Fruit fly (Drosophila melanogaster) whole organism, embryonic: ENCODE data around the gene Cad74A.

Experiments used
- C15 ChIP-seq: fragments of 200-800 bp; sonication (Bioruptor generic); IDR thresholded peaks from 3 replicates; pipeline ENCODE4 v1.3.6; 2022; ENCODE audit warnings: missing biosample characterization, missing genetic modification characterization
- CG12299 ChIP-seq: fragments of 200-800 bp; sonication (Bioruptor generic); optimal IDR thresholded peaks from 2 replicates; lab custom pipeline; 2018; ENCODE audit warnings: missing biosample characterization, mild to moderate bottlenecking, missing genetic modification characterization
- CG12659 ChIP-seq: fragments of 200-800 bp; sonication (Bioruptor generic); optimal IDR thresholded peaks from 3 replicates; lab custom pipeline; 2017; ENCODE audit warnings: mild to moderate bottlenecking, missing biosample characterization, missing genetic modification reagents, missing genetic modification characterization
- CG12744 ChIP-seq: fragments of 200-800 bp; sonication (Bioruptor generic); optimal IDR thresholded peaks from 2 replicates; lab custom pipeline; 2016; ENCODE audit warnings: missing biosample characterization, missing genetic modification characterization
- CG12769 ChIP-seq: fragments of 200-800 bp; sonication (Bioruptor generic); optimal IDR thresholded peaks from 2 replicates; lab custom pipeline; 2019; ENCODE audit warnings: missing biosample characterization, mild to moderate bottlenecking, missing genetic modification characterization, moderate library complexity
- CG13287 ChIP-seq: fragments of 200-800 bp; sonication (Bioruptor generic); IDR thresholded peaks from 2 replicates; pipeline ENCODE4 v1.3.6; 2022; ENCODE audit warnings: missing biosample characterization, missing genetic modification characterization; ENCODE audit not compliant: partially characterized antibody
- CG14710 ChIP-seq: fragments of 200-800 bp; sonication (Bioruptor generic); optimal IDR thresholded peaks from 3 replicates; lab custom pipeline; 2019; ENCODE audit warnings: missing biosample characterization, mild to moderate bottlenecking, missing genetic modification characterization, moderate library complexity
- CG15514 ChIP-seq: fragments of 200-800 bp; sonication (Bioruptor generic); optimal IDR thresholded peaks from 3 replicates; lab custom pipeline; 2017; ENCODE audit warnings: missing biosample characterization, missing genetic modification characterization, mild to moderate bottlenecking, moderate library complexity, missing genetic modification reagents
- CG1603 ChIP-seq: fragments of 200-800 bp; sonication (Bioruptor generic); optimal IDR thresholded peaks from 2 replicates; lab custom pipeline; 2019; ENCODE audit warnings: missing biosample characterization, mild to moderate bottlenecking, missing genetic modification characterization, moderate library complexity
- CG17361 ChIP-seq: fragments of 200-800 bp; sonication (Bioruptor generic); IDR thresholded peaks from 3 replicates; pipeline ENCODE4 v1.3.6; 2022; ENCODE audit warnings: missing biosample characterization, missing genetic modification characterization
- CG17912 ChIP-seq: fragments of 200-800 bp; sonication (Bioruptor generic); optimal IDR thresholded peaks from 2 replicates; lab custom pipeline; 2018; ENCODE audit warnings: missing biosample characterization, mild to moderate bottlenecking, missing genetic modification characterization
- CG18476 ChIP-seq: fragments of 200-800 bp; sonication (Bioruptor generic); optimal IDR thresholded peaks from 2 replicates; lab custom pipeline; 2016; ENCODE audit warnings: missing biosample characterization, mild to moderate bottlenecking, missing genetic modification characterization
- CG2116 ChIP-seq: fragments of 200-800 bp; sonication (Bioruptor generic); optimal IDR thresholded peaks from 3 replicates; lab custom pipeline; 2018; ENCODE audit warnings: missing biosample characterization, mild to moderate bottlenecking, missing genetic modification characterization
- CG3065 ChIP-seq: fragments of 200-800 bp; sonication (Bioruptor generic); optimal IDR thresholded peaks from 2 replicates; lab custom pipeline; 2016; ENCODE audit warnings: missing biosample characterization, missing genetic modification characterization
- CG31441 ChIP-seq: fragments of 200-800 bp; sonication (Bioruptor generic); IDR thresholded peaks from 2 replicates; pipeline ENCODE4 v1.3.6; 2022; ENCODE audit warnings: missing biosample characterization, missing genetic modification characterization
- CG34422 ChIP-seq: fragments of 200-800 bp; sonication (Bioruptor generic); IDR thresholded peaks from 3 replicates; pipeline ENCODE4 v1.3.6; 2022; ENCODE audit warnings: missing biosample characterization, missing genetic modification characterization
- CG6689 ChIP-seq: fragments of 200-800 bp; sonication (Bioruptor generic); IDR thresholded peaks from 2 replicates; pipeline ENCODE4 v1.3.6; 2022; ENCODE audit warnings: missing biosample characterization, missing genetic modification characterization
- CG7963 ChIP-seq: fragments of 200-800 bp; sonication (Bioruptor generic); IDR thresholded peaks from 3 replicates; pipeline ENCODE4 v1.3.6; 2022; ENCODE audit warnings: missing biosample characterization, missing genetic modification characterization; ENCODE audit not compliant: partially characterized antibody
- CG9932 ChIP-seq: fragments of 200-800 bp; sonication (Bioruptor generic); IDR thresholded peaks from 2 replicates; pipeline ENCODE4 v1.3.6; 2022; ENCODE audit warnings: missing biosample characterization, missing genetic modification characterization
- D ChIP-seq, 2 experiments: fragments of 200-800 bp in 1 of 2; fragments of >200 bp in 1 of 2; sonication (Bioruptor generic) in 1 of 2; optimal IDR thresholded peaks; 2 replicates in 1 of 2; 3 replicates in 1 of 2; lab custom pipeline; 2017; ENCODE audit warnings: mild to moderate bottlenecking in 1 of 2, missing biosample characterization in 1 of 2, missing genetic modification characterization in 1 of 2, missing genetic modification reagents in 1 of 2
- Dll ChIP-seq: fragments of 200-800 bp; sonication (Bioruptor generic); IDR thresholded peaks from 4 replicates; pipeline ENCODE4 v1.3.6; 2022; ENCODE audit warnings: missing biosample characterization, missing genetic modification characterization; ENCODE audit not compliant: partially characterized antibody
- E2f1 ChIP-seq: fragments of 200-800 bp; sonication (Bioruptor generic); IDR thresholded peaks from 2 replicates; pipeline ENCODE4 v1.3.6; 2022; ENCODE audit warnings: missing biosample characterization, missing genetic modification characterization
- Hmr ChIP-seq: fragments of 200-800 bp; sonication (Bioruptor generic); optimal IDR thresholded peaks from 3 replicates; lab custom pipeline; 2017; ENCODE audit warnings: mild to moderate bottlenecking, missing biosample characterization, missing genetic modification reagents, missing genetic modification characterization
- Lim3 ChIP-seq: fragments of 200-800 bp; sonication (Bioruptor generic); IDR thresholded peaks from 2 replicates; pipeline ENCODE4 v1.3.6; 2022; ENCODE audit warnings: missing biosample characterization, missing genetic modification characterization
- Poxn ChIP-seq: fragments of 200-800 bp; sonication (Bioruptor generic); IDR thresholded peaks from 2 replicates; pipeline ENCODE4 v1.3.6; 2022; ENCODE audit warnings: missing biosample characterization, missing genetic modification characterization
- Sin3A ChIP-seq: fragments of >200 bp; optimal IDR thresholded peaks from 2 replicates; lab custom pipeline; 2018
- Sry-δ ChIP-seq: fragments of 200-800 bp; sonication (Bioruptor generic); optimal IDR thresholded peaks from 2 replicates; lab custom pipeline; 2016; ENCODE audit warnings: missing biosample characterization, missing genetic modification characterization
- al ChIP-seq: fragments of 200-800 bp; sonication (Bioruptor generic); IDR thresholded peaks from 2 replicates; pipeline ENCODE4 v1.3.6; 2022; ENCODE audit warnings: missing biosample characterization, missing genetic modification characterization
- bigmax ChIP-seq: fragments of 200-800 bp; sonication (Bioruptor generic); optimal IDR thresholded peaks from 2 replicates; lab custom pipeline; 2018; ENCODE audit warnings: missing biosample characterization, mild to moderate bottlenecking, missing genetic modification characterization
- chinmo ChIP-seq: fragments of 200-800 bp; sonication (Bioruptor generic); IDR thresholded peaks from 4 replicates; pipeline ENCODE4 v1.3.6; 2022; ENCODE audit warnings: missing biosample characterization, missing genetic modification characterization; ENCODE audit not compliant: partially characterized antibody
- crp ChIP-seq, 2 experiments: fragments of 200-800 bp; sonication (Bioruptor generic); optimal IDR thresholded peaks; 2 replicates in 1 of 2; 3 replicates in 1 of 2; lab custom pipeline; 2017; ENCODE audit warnings: missing biosample characterization in 2 of 2, missing genetic modification characterization in 2 of 2, mild to moderate bottlenecking in 1 of 2, moderate library complexity in 1 of 2
- dati ChIP-seq: fragments of 200-800 bp; sonication (Bioruptor generic); IDR thresholded peaks from 2 replicates; pipeline ENCODE4 v1.3.6; 2022; ENCODE audit warnings: missing biosample characterization, missing genetic modification characterization
- disco-r ChIP-seq: fragments of 200-800 bp; sonication (Bioruptor generic); optimal IDR thresholded peaks from 2 replicates; lab custom pipeline; 2016; ENCODE audit warnings: missing biosample characterization, missing genetic modification characterization
- eve ChIP-seq, 2 experiments: fragments of >200 bp; optimal IDR thresholded peaks; 2 replicates each; lab custom pipeline; 2017; ENCODE audit warnings: missing biosample characterization in 2 of 2, missing genetic modification characterization in 2 of 2
- fu2 ChIP-seq: fragments of 200-800 bp; sonication (Bioruptor generic); optimal IDR thresholded peaks from 2 replicates; lab custom pipeline; 2016; ENCODE audit warnings: missing biosample characterization, missing genetic modification characterization
- hkb ChIP-seq, 2 experiments: fragments of 200-800 bp in 1 of 2; fragments of >200 bp in 1 of 2; sonication (Bioruptor generic) in 1 of 2; IDR thresholded peaks in 1 of 2; optimal IDR thresholded peaks in 1 of 2; 2 replicates each; pipeline versions ENCODE4 v1.3.6 to Lab custom; 2017 to 2022; ENCODE audit warnings: missing biosample characterization in 1 of 2, missing genetic modification characterization in 1 of 2
- pan ChIP-seq, 4 experiments: fragments of >200 bp in 3 of 4; fragments of 200-800 bp in 1 of 4; sonication (Bioruptor generic) in 1 of 4; optimal IDR thresholded peaks in 3 of 4; IDR thresholded peaks in 1 of 4; 2 replicates each; pipeline versions ENCODE4 v1.3.6 to Lab custom; 2017 to 2022; ENCODE audit warnings: missing biosample characterization in 2 of 4, missing genetic modification characterization in 2 of 4, mixed read lengths in 1 of 4
- phol ChIP-seq: fragments of 200-800 bp; sonication (Bioruptor generic); optimal IDR thresholded peaks from 3 replicates; lab custom pipeline; 2018; ENCODE audit warnings: missing biosample characterization, mild to moderate bottlenecking, missing genetic modification characterization, moderate library complexity
- pita ChIP-seq: fragments of 200-800 bp; sonication (Bioruptor generic); optimal IDR thresholded peaks from 2 replicates; lab custom pipeline; 2017; ENCODE audit warnings: missing biosample characterization, mild to moderate bottlenecking, missing genetic modification characterization
- stwl ChIP-seq: fragments of 200-800 bp; sonication (Bioruptor generic); optimal IDR thresholded peaks from 3 replicates; lab custom pipeline; 2018; ENCODE audit warnings: missing biosample characterization, mild to moderate bottlenecking, missing genetic modification characterization, moderate library complexity
- tll ChIP-seq, 2 experiments: fragments of 200-800 bp in 1 of 2; fragments of >200 bp in 1 of 2; sonication (Bioruptor generic) in 1 of 2; optimal IDR thresholded peaks; 2 replicates each; lab custom pipeline; 2017 to 2019; ENCODE audit warnings: missing biosample characterization in 2 of 2, missing genetic modification characterization in 2 of 2, mild to moderate bottlenecking in 1 of 2, moderate library complexity in 1 of 2
- zen ChIP-seq: fragments of 200-800 bp; sonication (Bioruptor generic); optimal IDR thresholded peaks from 3 replicates; lab custom pipeline; 2018; ENCODE audit warnings: missing biosample characterization, mild to moderate bottlenecking, missing genetic modification characterization, moderate library complexity
- zf30C ChIP-seq: fragments of 200-800 bp; sonication (Bioruptor generic); optimal IDR thresholded peaks from 3 replicates; lab custom pipeline; 2018; ENCODE audit warnings: missing biosample characterization, mild to moderate bottlenecking, missing genetic modification characterization

Cad74A gene

dm6 chr3L:17339122-17339521 is 40.2 kb downstream of the Cad74A start, which contains the start of gene CG6479 (continued):
- TF ChIP-seq CG6689 (GFP tag; lab: Robert Waterston, UW), result no peak
- peak; percentile 36 for TF ChIP-seq Hmr
- peak; percentile 78 for TF ChIP-seq pita (GFP tag; lab: Kevin White, UChicago)
- peak; percentile 3 for TF ChIP-seq bigmax (GFP tag; lab: Kevin White, UChicago)
- TF ChIP-seq CG9932 (GFP tag; lab: Robert Waterston, UW), result peak; percentile 14; the same call in 1 of the 2 replicates
- TF ChIP-seq CG12659 (GFP tag; lab: Kevin White, UChicago), result peak; percentile 36
- TF ChIP-seq CG18476, result no peak
- TF ChIP-seq disco-r (GFP tag; lab: Kevin White, UChicago), result no peak
- TF ChIP-seq Sry-δ (GFP tag; lab: Kevin White, UChicago), result peak; percentile 61
- TF ChIP-seq Dll (GFP tag; lab: Robert Waterston, UW), result peak; percentile 59; the same call in 3 of the 4 replicates
- TF ChIP-seq C15, result no peak
- no peak for TF ChIP-seq CG12769 (tag; lab: Kevin White, UChicago)
- peak; percentile 38 for TF ChIP-seq CG15514 (GFP tag; lab: Kevin White, UChicago)
- peak; percentile 49 for TF ChIP-seq phol (tag; lab: Kevin White, UChicago)
- TF ChIP-seq E2f1 (GFP tag; lab: Robert Waterston, UW), result peak; percentile 15; the same call in 1 of the 2 replicates
- peak; percentile 60 for TF ChIP-seq CG1603 (tag; lab: Kevin White, UChicago)
- TF ChIP-seq Sin3A (lab: Kevin White, UChicago), result peak; percentile 8
- TF ChIP-seq CG2116 (GFP tag; lab: Kevin White, UChicago), result peak; percentile 9
- TF ChIP-seq CG31441 (GFP tag; lab: Robert Waterston, UW), result 0 out of 2 replicates have a peak, but pooled peaks have one; percentile 10
- TF ChIP-seq zen, result peak; percentile 13
- TF ChIP-seq CG34422, result 0 out of 3 replicates have a peak, but pooled peaks have one; percentile 15
- no peak for TF ChIP-seq CG7963 (GFP tag; lab: Robert Waterston, UW)
- peak; percentile 65; the same call in 1 of the 2 replicates for TF ChIP-seq CG13287 (GFP tag; lab: Robert Waterston, UW)
- no peak for TF ChIP-seq zf30C (GFP tag; lab: Kevin White, UChicago)
- TF ChIP-seq stwl (tag; lab: Kevin White, UChicago), result peak; percentile 64

DNA sequence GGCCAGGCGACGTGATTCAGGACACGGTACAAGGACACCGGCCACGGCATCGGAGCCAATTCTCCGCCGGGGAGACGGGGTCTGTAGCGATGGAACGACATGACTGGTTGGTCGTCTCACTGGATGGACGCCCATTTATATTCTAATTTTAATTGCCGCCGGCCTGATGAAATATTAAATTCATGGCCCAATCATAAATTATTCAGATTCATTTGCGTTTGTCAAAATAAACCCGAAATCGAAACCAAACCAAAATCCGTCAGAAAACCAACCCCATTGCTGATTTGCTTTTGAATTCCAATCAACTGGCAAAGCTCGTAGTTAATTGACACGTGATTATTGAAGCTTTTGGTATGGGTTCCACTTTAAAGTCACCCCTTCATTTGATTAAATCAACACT is 50.3 kb downstream of the Cad74A start, which contains the start of gene Or74a:
TSS of gene Or74a (minus strand) at position 101 of the 400 bp plus-strand sequence.
- TF ChIP-seq CG9932 (GFP tag; lab: Robert Waterston, UW) (no peak), tll (GFP tag; optimal IDR thresholded peaks at IDR 0.05; lab: Kevin White, UChicago) (no peak), CG17361 (GFP tag; lab: Robert Waterston, UW) (no peak), crp (GFP tag; optimal IDR thresholded peaks at IDR 0.05; lab: Kevin White, UChicago) (no peak)
- TF ChIP-seq, all 482 proteins: peak for 0

- TF ChIP-seq eve (GFP tag; optimal IDR thresholded peaks at IDR 0.05; lab: Kevin White, UChicago) (no peak), CG14710 (no peak), D (optimal IDR thresholded peaks at IDR 0.05; lab: Kevin White, UChicago) (no peak), D (GFP tag; optimal IDR thresholded peaks at IDR 0.05; lab: Kevin White, UChicago) (no peak)
- TF ChIP-seq, all 482 proteins: peak for 0
Measured at dm6 chr3L:17325418-17325817, 53.9 kb downstream of the Cad74A start, which contains the start of gene CG13725. Gene CG13725, minus strand, starts transcription at chr3L:17325518.

- TF ChIP-seq hkb (optimal IDR thresholded peaks at IDR 0.05; lab: Kevin White, UChicago), result no peak
- no peak for TF ChIP-seq hkb (GFP tag; IDR thresholded peaks at IDR 0.05; lab: Robert Waterston, UW)
- no peak for TF ChIP-seq dati (GFP tag; lab: Robert Waterston, UW)
- no peak for TF ChIP-seq Lim3 (GFP tag; lab: Robert Waterston, UW)
- no peak for TF ChIP-seq fu2 (GFP tag; lab: Kevin White, UChicago)
- TF ChIP-seq CG3065 (GFP tag; lab: Kevin White, UChicago), result no peak
- TF ChIP-seq al (GFP tag; lab: Robert Waterston, UW), result no peak
- TF ChIP-seq pan (optimal IDR thresholded peaks at IDR 0.05; lab: Kevin White, UChicago), result no peak
- no peak for TF ChIP-seq pan (GFP tag; optimal IDR thresholded peaks at IDR 0.05 in 1 of 2, IDR thresholded peaks at IDR 0.05 in 1 of 2)
- no peak for TF ChIP-seq CG17912 (GFP tag; lab: Kevin White, UChicago)
- no peak for TF ChIP-seq CG12299 (tag; lab: Kevin White, UChicago)
- TF ChIP-seq CG12744 (GFP tag; lab: Kevin White, UChicago), result no peak
- no peak for TF ChIP-seq chinmo (GFP tag; lab: Robert Waterston, UW)
- no peak for TF ChIP-seq Poxn (GFP tag; lab: Robert Waterston, UW)
Measured at dm6 chr3L:17322541-17322940, 56.8 kb downstream of the Cad74A start, which contains the start of gene CG13724. Gene CG13724, plus strand, starts transcription at chr3L:17322841.
